Worm (Caenorhabditis elegans) whole organism, L4 larva: ENCODE results near the gene prmt-6.
A peak's percentile ranks its signal among the peaks of the same experiment; 100 is the strongest.

Experiments
- F44E2.7 ChIP-seq: fragments of 200-800 bp; sonication (Bioruptor generic); IDR thresholded peaks from 2 replicates; pipeline ENCODE4 v2.1.2; 2022; ENCODE audit warnings: missing genetic modification characterization, missing compliant biosample characterization
- R02D3.7 ChIP-seq: fragments of 150-350 bp; sonication (generic microtip); optimal IDR thresholded peaks from 3 replicates; lab custom pipeline; 2014; ENCODE audit warnings: missing biosample characterization, missing genetic modification characterization
- T20F7.1 ChIP-seq: fragments of 200-800 bp; sonication (Bioruptor generic); optimal IDR thresholded peaks from 2 replicates; lab custom pipeline; 2018; ENCODE audit warnings: mild to moderate bottlenecking, missing genetic modification characterization, missing compliant biosample characterization
- T26A8.4 ChIP-seq: fragments of 200-800 bp; sonication (Bioruptor generic); IDR thresholded peaks from 2 replicates; pipeline ENCODE4 v1.3.6; 2022; ENCODE audit warnings: missing genetic modification characterization, missing compliant biosample characterization
- Y48G9A.11 ChIP-seq: fragments of 200-800 bp; sonication (Bioruptor generic); IDR thresholded peaks from 2 replicates; pipeline ENCODE4 v1.3.6; 2022; ENCODE audit warnings: missing genetic modification reagents, missing genetic modification characterization, missing compliant biosample characterization
- ZK546.5 ChIP-seq, 2 experiments: sonication (generic microtip); optimal IDR thresholded peaks; 2 replicates each; lab custom pipeline; 2017; ENCODE audit warnings: missing biosample characterization in 2 of 2, missing genetic modification characterization in 2 of 2
- aha-1 ChIP-seq: fragments of 150-350 bp; peaks from one replicate; lab custom pipeline; 2014; ENCODE audit warnings: missing biosample characterization, missing genetic modification characterization
- arid-1 ChIP-seq: fragments of 200-800 bp; sonication (Bioruptor generic); conservative IDR thresholded peaks from 2 replicates; pipeline ENCODE4 v1.3.6; 2022; ENCODE audit warnings: missing genetic modification reagents, missing genetic modification characterization, missing compliant biosample characterization
- ceh-82 ChIP-seq: sonication (generic microtip); optimal IDR thresholded peaks from 2 replicates; lab custom pipeline; 2017; ENCODE audit warnings: missing biosample characterization, missing genetic modification characterization
- ces-1 ChIP-seq: fragments of 150-350 bp; sonication (generic microtip); optimal IDR thresholded peaks from 4 replicates; lab custom pipeline; 2014; ENCODE audit warnings: missing biosample characterization, missing genetic modification reagents, missing genetic modification characterization
- dmd-6 ChIP-seq: fragments of 200-800 bp; sonication (Bioruptor generic); IDR thresholded peaks from 2 replicates; pipeline ENCODE4 v1.3.6; 2022; ENCODE audit warnings: missing genetic modification reagents, missing genetic modification characterization, missing compliant biosample characterization
- dmd-8 ChIP-seq: fragments of 200-800 bp; sonication (Bioruptor generic); IDR thresholded peaks from 2 replicates; pipeline ENCODE4 v1.3.6; 2022; ENCODE audit warnings: missing genetic modification characterization, missing compliant biosample characterization
- dmd-9 ChIP-seq: fragments of 200-800 bp; sonication (Bioruptor generic); IDR thresholded peaks from 2 replicates; pipeline ENCODE4 v1.3.6; 2022; ENCODE audit warnings: missing genetic modification reagents, missing genetic modification characterization, missing compliant biosample characterization
- dve-1 ChIP-seq: sonication (generic microtip); optimal IDR thresholded peaks from 2 replicates; lab custom pipeline; 2017; ENCODE audit warnings: antibody characterized with exemption, mild to moderate bottlenecking, missing genetic modification characterization, missing compliant biosample characterization; ENCODE audit not compliant: insufficient read depth
- egl-43 ChIP-seq: fragments of 200-800 bp; sonication (Bioruptor generic); IDR thresholded peaks from 2 replicates; pipeline ENCODE4 v1.3.6; 2022; ENCODE audit warnings: missing genetic modification reagents, missing genetic modification characterization, missing compliant biosample characterization
- hlh-30 ChIP-seq: sonication (generic microtip); optimal IDR thresholded peaks from 2 replicates; lab custom pipeline; 2017; ENCODE audit warnings: antibody characterized with exemption, mild to moderate bottlenecking, missing genetic modification characterization, missing compliant biosample characterization; ENCODE audit not compliant: insufficient read depth
- lin-13 ChIP-seq: fragments of 150-350 bp; optimal IDR thresholded peaks from 2 replicates; lab custom pipeline; 2014; ENCODE audit warnings: missing biosample characterization, missing genetic modification reagents, missing genetic modification characterization
- lin-15B ChIP-seq: fragments of 150-350 bp; sonication (generic microtip); optimal IDR thresholded peaks from 3 replicates; lab custom pipeline; 2014; ENCODE audit warnings: missing biosample characterization, missing genetic modification characterization
- lsy-2 ChIP-seq, 2 experiments: fragments of 150-350 bp in 1 of 2; sonication (generic microtip) in 1 of 2; optimal IDR thresholded peaks; 2 replicates each; lab custom pipeline; 2014 to 2017; ENCODE audit warnings: missing biosample characterization in 2 of 2, missing genetic modification characterization in 2 of 2
- mdl-1 ChIP-seq, 2 experiments: fragments of 150-350 bp in 1 of 2; sonication (generic microtip) in 1 of 2; optimal IDR thresholded peaks; 2 replicates each; lab custom pipeline; 2014 to 2017; ENCODE audit warnings: missing biosample characterization in 2 of 2, missing genetic modification characterization in 2 of 2
- mdt-29 ChIP-seq: fragments of 200-800 bp; sonication (Bioruptor generic); IDR thresholded peaks from 2 replicates; pipeline ENCODE4 v1.3.6; 2022; ENCODE audit warnings: missing genetic modification reagents, missing genetic modification characterization, missing compliant biosample characterization
- mep-1 ChIP-seq: fragments of 150-350 bp; sonication (generic microtip); optimal IDR thresholded peaks from 3 replicates; lab custom pipeline; 2014; ENCODE audit warnings: missing biosample characterization, missing genetic modification characterization
- mes-2 ChIP-seq: sonication (generic microtip); optimal IDR thresholded peaks from 2 replicates; lab custom pipeline; 2016; ENCODE audit warnings: missing genotype, mild to moderate bottlenecking, missing genetic modification characterization, missing compliant biosample characterization; ENCODE audit not compliant: poor library complexity, severe bottlenecking
- mxl-3 ChIP-seq: fragments of 200-800 bp; sonication (Bioruptor generic); optimal IDR thresholded peaks from 2 replicates; lab custom pipeline; 2018; ENCODE audit warnings: mild to moderate bottlenecking, missing genetic modification characterization, missing compliant biosample characterization
- nhr-11 ChIP-seq: fragments of 150-350 bp; optimal IDR thresholded peaks from 2 replicates; lab custom pipeline; 2014; ENCODE audit warnings: missing biosample characterization, missing genetic modification characterization
- nhr-111 ChIP-seq: fragments of 200-800 bp; sonication (Bioruptor generic); optimal IDR thresholded peaks from 2 replicates; lab custom pipeline; 2018; ENCODE audit warnings: mild to moderate bottlenecking, missing genetic modification characterization, missing compliant biosample characterization
- nhr-25 ChIP-seq: sonication (generic microtip); optimal IDR thresholded peaks from 2 replicates; lab custom pipeline; 2017; ENCODE audit warnings: missing genetic modification characterization, mild to moderate bottlenecking, missing compliant biosample characterization, antibody characterized with exemption, moderate library complexity, borderline replicate concordance; ENCODE audit not compliant: insufficient read depth
- nhr-28 ChIP-seq: fragments of 150-350 bp; optimal IDR thresholded peaks from 2 replicates; lab custom pipeline; 2014; ENCODE audit warnings: missing biosample characterization, missing genetic modification characterization
- nhr-6 ChIP-seq: fragments of 150-350 bp; optimal IDR thresholded peaks from 2 replicates; lab custom pipeline; 2014; ENCODE audit warnings: missing biosample characterization, missing genetic modification characterization
- nhr-76 ChIP-seq: fragments of 150-350 bp; optimal IDR thresholded peaks from 2 replicates; lab custom pipeline; 2014; ENCODE audit warnings: missing biosample characterization, missing genetic modification characterization
- nhr-77 ChIP-seq: fragments of 150-350 bp; optimal IDR thresholded peaks from 2 replicates; lab custom pipeline; 2014; ENCODE audit warnings: missing biosample characterization, missing genetic modification characterization
- pha-4 ChIP-seq, 2 experiments: fragments of 150-350 bp in 1 of 2; fragments of 200-800 bp in 1 of 2; sonication (Bioruptor generic) in 1 of 2; IDR thresholded peaks in 1 of 2; optimal IDR thresholded peaks in 1 of 2; 2 replicates each; pipeline versions ENCODE4 v1.3.6 to Lab custom; 2014 to 2022; ENCODE audit warnings: missing genetic modification characterization in 2 of 2, missing genetic modification reagents in 2 of 2, missing biosample characterization in 1 of 2, missing compliant biosample characterization in 1 of 2
- pqm-1 ChIP-seq: sonication (generic microtip); optimal IDR thresholded peaks from 2 replicates; lab custom pipeline; 2017; ENCODE audit warnings: missing biosample characterization, missing genetic modification characterization
- sdz-12 ChIP-seq: fragments of 200-800 bp; sonication (Bioruptor generic); optimal IDR thresholded peaks from 2 replicates; lab custom pipeline; 2018; ENCODE audit warnings: mild to moderate bottlenecking, missing genetic modification characterization, missing compliant biosample characterization
- spr-1 ChIP-seq: sonication (generic microtip); optimal IDR thresholded peaks from 2 replicates; lab custom pipeline; 2016; ENCODE audit warnings: mild to moderate bottlenecking, missing genetic modification characterization, missing compliant biosample characterization

Gene prmt-6

ce11 chrIV:2130714-2131113, at the start of gene prmt-6:
Gene prmt-6, plus strand, starts transcription at chrIV:2130965.
- peak; percentile 51 for TF ChIP-seq pqm-1 (tag; lab: Kevin White, UChicago)
- TF ChIP-seq spr-1 (tag; lab: Kevin White, UChicago): no peak
- TF ChIP-seq dmd-6: peak; percentile 54; the same call in 1 of the 2 replicates
- TF ChIP-seq ces-1 (GFP tag; lab: Kevin White, UChicago): no peak
- TF ChIP-seq ZK546.5 (tag; optimal IDR thresholded peaks at IDR 0.05; lab: Kevin White, UChicago): no peak
- no peak for TF ChIP-seq nhr-11
- no peak for TF ChIP-seq egl-43 (GFP tag; lab: Robert Waterston, UW)
- no peak for TF ChIP-seq pha-4 (GFP tag; IDR thresholded peaks at IDR 0.05; lab: Robert Waterston, UW)
- no peak for TF ChIP-seq pha-4 (tag; optimal IDR thresholded peaks at IDR 0.05; lab: Kevin White, UChicago)
- TF ChIP-seq nhr-28 (tag; lab: Kevin White, UChicago): peak; percentile 54
- no peak for TF ChIP-seq dmd-8 (GFP tag; lab: Robert Waterston, UW)

- TF ChIP-seq nhr-6 (tag; lab: Kevin White, UChicago) (peak; percentile 2), dve-1 (tag; lab: Kevin White, UChicago) (peak; percentile 42), nhr-28 (tag; lab: Kevin White, UChicago) (peak; percentile 82), mdt-29 (GFP tag; lab: Robert Waterston, UW) (no peak), mdl-1 (tag; optimal IDR thresholded peaks at IDR 0.05; lab: Kevin White, UChicago) (peak in 1 of 2 experiments; percentile 53), mes-2 (peak; percentile 47), mep-1 (tag; lab: Kevin White, UChicago) (peak; percentile 52), T20F7.1 (GFP tag; lab: Kevin White, UChicago) (no peak), nhr-25 (peak; percentile 17), mxl-3 (GFP tag; lab: Kevin White, UChicago) (peak; percentile 71), F44E2.7 (no peak)
- TF ChIP-seq, all 104 proteins: peak for 8
These were observed 47.6 kb upstream of the prmt-6 start for ce11 chrIV:2083146-2083545.

ce11 chrIV:2083734-2084133, 47.0 kb upstream of the prmt-6 start, which contains the start of gene mca-2:
Gene mca-2, plus strand, starts transcription at chrIV:2084034.
- TF ChIP-seq nhr-25: no peak
- TF ChIP-seq nhr-111 (GFP tag; lab: Kevin White, UChicago): no peak
- TF ChIP-seq lin-15B (tag; lab: Kevin White, UChicago): no peak
- TF ChIP-seq nhr-76 (tag; lab: Kevin White, UChicago): no peak
- no peak for TF ChIP-seq R02D3.7 (tag; lab: Kevin White, UChicago)
- TF ChIP-seq arid-1 (GFP tag; lab: Robert Waterston, UW): no peak
- no peak for TF ChIP-seq hlh-30 (tag; lab: Kevin White, UChicago)
- no peak for TF ChIP-seq T26A8.4 (GFP tag; lab: Robert Waterston, UW)
- TF ChIP-seq Y48G9A.11 (GFP tag; lab: Robert Waterston, UW): no peak
- no peak for TF ChIP-seq sdz-12 (GFP tag; lab: Kevin White, UChicago)
- TF ChIP-seq lin-13: no peak
- TF ChIP-seq dmd-9 (GFP tag; lab: Robert Waterston, UW): no peak
- no peak for TF ChIP-seq ceh-82 (tag; lab: Kevin White, UChicago)
- TF ChIP-seq lsy-2 (tag; optimal IDR thresholded peaks at IDR 0.05; lab: Kevin White, UChicago): no peak
- no peak for TF ChIP-seq nhr-77 (tag; lab: Kevin White, UChicago)

- TF ChIP-seq aha-1 (tag; lab: Kevin White, UChicago) (peak; percentile 73), Y48G9A.11 (GFP tag; lab: Robert Waterston, UW) (no peak)
These were observed 31.0 kb upstream of the prmt-6 start, which contains the start of gene C23H5.11 for ce11 chrIV:2099771-2100170. Gene C23H5.11, minus strand, starts transcription at chrIV:2099871.
